Fruit fly (Drosophila melanogaster) whole organism, pupa: ENCODE results near the gene CG15865.

ENCODE experiments used
- CG12605 ChIP-seq: fragments of 200-800 bp; sonication (Bioruptor generic); IDR thresholded peaks from 2 replicates; pipeline ENCODE4 v1.3.6; 2022; ENCODE audit warnings: missing biosample characterization, missing genetic modification characterization
- CG32121 ChIP-seq: fragments of 200-800 bp; sonication (Bioruptor generic); IDR thresholded peaks from 2 replicates; pipeline ENCODE4 v1.3.6; 2022; ENCODE audit warnings: missing biosample characterization, missing genetic modification characterization
- CG4496 ChIP-seq: fragments of 200-800 bp; sonication (Bioruptor generic); IDR thresholded peaks from 3 replicates; pipeline ENCODE4 v1.3.6; 2022; ENCODE audit warnings: missing biosample characterization, missing genetic modification characterization
- CG8159 ChIP-seq: fragments of 200-800 bp; sonication (Bioruptor generic); optimal IDR thresholded peaks from 3 replicates; lab custom pipeline; 2018; ENCODE audit warnings: missing biosample characterization, mild to moderate bottlenecking, missing genetic modification characterization, moderate library complexity
- CG8301 ChIP-seq: fragments of 200-800 bp; sonication (Bioruptor generic); optimal IDR thresholded peaks from 2 replicates; lab custom pipeline; 2018; ENCODE audit warnings: missing biosample characterization, mild to moderate bottlenecking, missing genetic modification characterization
- D1 ChIP-seq: fragments of 200-800 bp; sonication (Bioruptor generic); optimal IDR thresholded peaks from 2 replicates; lab custom pipeline; 2018; ENCODE audit warnings: missing biosample characterization, mild to moderate bottlenecking, missing genetic modification characterization, moderate library complexity
- EcR ChIP-seq: fragments of 200-800 bp; sonication (Bioruptor generic); optimal IDR thresholded peaks from 3 replicates; lab custom pipeline; 2019; ENCODE audit warnings: missing biosample characterization, missing genetic modification characterization, mild to moderate bottlenecking, moderate library complexity, missing genetic modification reagents
- Ets98B ChIP-seq: fragments of 200-800 bp; sonication (Bioruptor generic); IDR thresholded peaks from 2 replicates; pipeline ENCODE4 v1.3.6; 2022; ENCODE audit warnings: missing biosample characterization, missing genetic modification characterization
- Pif1A ChIP-seq: fragments of 200-800 bp; sonication (Bioruptor generic); optimal IDR thresholded peaks from 3 replicates; lab custom pipeline; 2016; ENCODE audit warnings: missing biosample characterization, missing genetic modification characterization
- Pif1B ChIP-seq: fragments of 200-800 bp; sonication (Bioruptor generic); optimal IDR thresholded peaks from 3 replicates; lab custom pipeline; 2016; ENCODE audit warnings: missing biosample characterization, missing genetic modification characterization
- Snoo ChIP-seq: fragments of 200-800 bp; sonication (Bioruptor generic); optimal IDR thresholded peaks from 3 replicates; lab custom pipeline; 2017; ENCODE audit warnings: missing biosample characterization, mild to moderate bottlenecking, missing genetic modification characterization, inconsistent platforms

- TF ChIP-seq CG12605 (no peak), Ets98B (GFP tag; lab: Robert Waterston, UW) (no peak), Snoo (tag; lab: Kevin White, UChicago) (no peak), CG4496 (GFP tag; lab: Robert Waterston, UW) (0 out of 3 replicates have a peak, but pooled peaks have one; percentile 25), Pif1B (no peak), CG8159 (tag; lab: Kevin White, UChicago) (no peak), D1 (tag; lab: Kevin White, UChicago) (no peak), CG32121 (GFP tag; lab: Robert Waterston, UW) (no peak), EcR (GFP tag; lab: Kevin White, UChicago) (no peak), CG8301 (tag; lab: Kevin White, UChicago) (no peak), Pif1A (GFP tag; lab: Kevin White, UChicago) (no peak)
Measured at dm6 chrX:16693805-16694387, 29.6 kb upstream of the CG15865 start.
